Fruit fly (Drosophila melanogaster) whole organism, prepupa: ENCODE data around the gene retinin.
A peak's percentile ranks its signal among the peaks of the same experiment; 100 is the strongest.

Experiments used
- Blimp-1 ChIP-seq: fragments of 200-800 bp; sonication (Bioruptor generic); optimal IDR thresholded peaks from 3 replicates; lab custom pipeline; 2017; ENCODE audit warnings: missing biosample characterization, missing genetic modification characterization, mild to moderate bottlenecking, moderate library complexity, missing genetic modification reagents
- CG31627 ChIP-seq: fragments of 200-800 bp; sonication (Bioruptor generic); optimal IDR thresholded peaks from 3 replicates; lab custom pipeline; 2016; ENCODE audit warnings: missing biosample characterization, missing genetic modification characterization
- CG32006 ChIP-seq: fragments of 200-800 bp; sonication (Bioruptor generic); optimal IDR thresholded peaks from 3 replicates; lab custom pipeline; 2017; ENCODE audit warnings: missing biosample characterization, mild to moderate bottlenecking, missing genetic modification characterization
- CG3919 ChIP-seq: fragments of 200-800 bp; sonication (Bioruptor generic); optimal IDR thresholded peaks from 3 replicates; lab custom pipeline; 2016; ENCODE audit warnings: missing biosample characterization, missing genetic modification characterization
- CG6163 ChIP-seq: fragments of 200-800 bp; sonication (Bioruptor generic); IDR thresholded peaks from 3 replicates; pipeline ENCODE4 v1.3.6; 2022; ENCODE audit warnings: missing biosample characterization, missing genetic modification characterization
- CG6808 ChIP-seq: fragments of 200-800 bp; sonication (Bioruptor generic); optimal IDR thresholded peaks from 3 replicates; lab custom pipeline; 2017; ENCODE audit warnings: missing biosample characterization, missing genetic modification characterization, mild to moderate bottlenecking, moderate library complexity, missing genetic modification reagents
- CG7368 ChIP-seq: fragments of 200-800 bp; sonication (Bioruptor generic); optimal IDR thresholded peaks from 3 replicates; lab custom pipeline; 2016; ENCODE audit warnings: missing biosample characterization, missing genetic modification characterization
- CG8119 ChIP-seq: fragments of 200-800 bp; sonication (Bioruptor generic); IDR thresholded peaks from 3 replicates; pipeline ENCODE4 v1.3.6; 2022; ENCODE audit warnings: missing biosample characterization, missing genetic modification characterization
- CG8632 ChIP-seq: fragments of 200-800 bp; sonication (Bioruptor generic); optimal IDR thresholded peaks from 3 replicates; lab custom pipeline; 2016; ENCODE audit warnings: missing biosample characterization, missing genetic modification characterization
- CG9139 ChIP-seq: fragments of 200-800 bp; sonication (Bioruptor generic); optimal IDR thresholded peaks from 3 replicates; lab custom pipeline; 2017; ENCODE audit warnings: missing biosample characterization, mild to moderate bottlenecking, missing genetic modification characterization
- Eip75B ChIP-seq: fragments of 200-800 bp; sonication (Bioruptor generic); optimal IDR thresholded peaks from 3 replicates; lab custom pipeline; 2016; ENCODE audit warnings: missing biosample characterization, missing genetic modification characterization
- Eip93F ChIP-seq: fragments of 200-800 bp; sonication (Bioruptor generic); optimal IDR thresholded peaks from 2 replicates; lab custom pipeline; 2016; ENCODE audit warnings: missing biosample characterization, mild to moderate bottlenecking, missing genetic modification characterization
- Hr38 ChIP-seq: sonication (Bioruptor generic); optimal IDR thresholded peaks from 2 replicates; lab custom pipeline; 2016; ENCODE audit warnings: missing biosample characterization, missing genetic modification characterization
- Hr39 ChIP-seq: fragments of 200-800 bp; sonication (Bioruptor generic); optimal IDR thresholded peaks from 2 replicates; lab custom pipeline; 2016; ENCODE audit warnings: missing biosample characterization, missing genetic modification characterization
- Met ChIP-seq: fragments of 200-800 bp; sonication (Bioruptor generic); optimal IDR thresholded peaks from 3 replicates; lab custom pipeline; 2016; ENCODE audit warnings: missing biosample characterization, missing genetic modification characterization
- Smox ChIP-seq: fragments of 200-800 bp; sonication (Bioruptor generic); optimal IDR thresholded peaks from 3 replicates; lab custom pipeline; 2016; ENCODE audit warnings: missing biosample characterization, missing genetic modification characterization
- Sox14 ChIP-seq: fragments of 200-800 bp; sonication (Bioruptor generic); optimal IDR thresholded peaks from 3 replicates; lab custom pipeline; 2016; ENCODE audit warnings: missing biosample characterization, missing genetic modification characterization
- Sox15 ChIP-seq: fragments of 200-800 bp; sonication (Bioruptor generic); optimal IDR thresholded peaks from 3 replicates; lab custom pipeline; 2016; ENCODE audit warnings: missing biosample characterization, missing genetic modification characterization
- acj6 ChIP-seq: fragments of 200-800 bp; sonication (Bioruptor generic); optimal IDR thresholded peaks from 3 replicates; lab custom pipeline; 2016; ENCODE audit warnings: missing biosample characterization, missing genetic modification characterization
- cyc ChIP-seq: fragments of 200-800 bp; sonication (Bioruptor generic); optimal IDR thresholded peaks from 3 replicates; lab custom pipeline; 2016; ENCODE audit warnings: missing biosample characterization, missing genetic modification characterization
- dac ChIP-seq: fragments of 200-800 bp; sonication (Bioruptor generic); optimal IDR thresholded peaks from 2 replicates; lab custom pipeline; 2017; ENCODE audit warnings: missing biosample characterization, mild to moderate bottlenecking, missing genetic modification characterization
- dsx ChIP-seq: fragments of 200-800 bp; optimal IDR thresholded peaks from 3 replicates; lab custom pipeline; 2019; ENCODE audit warnings: missing biosample characterization, mild to moderate bottlenecking, missing genetic modification characterization, moderate library complexity; ENCODE audit not compliant: poor library complexity, severe bottlenecking
- eg ChIP-seq: fragments of 200-800 bp; sonication (Bioruptor generic); IDR thresholded peaks from 3 replicates; pipeline ENCODE4 v1.3.6; 2022; ENCODE audit warnings: missing biosample characterization, missing genetic modification characterization
- esn ChIP-seq: fragments of 200-800 bp; sonication (Bioruptor generic); optimal IDR thresholded peaks from 2 replicates; lab custom pipeline; 2016; ENCODE audit warnings: missing biosample characterization, mild to moderate bottlenecking, missing genetic modification characterization, moderate library complexity
- fkh ChIP-seq: fragments of 200-800 bp; sonication (Bioruptor generic); optimal IDR thresholded peaks from 3 replicates; lab custom pipeline; 2017; ENCODE audit warnings: missing biosample characterization, mild to moderate bottlenecking, missing genetic modification characterization, moderate library complexity
- lz ChIP-seq: fragments of 200-800 bp; sonication (Bioruptor generic); optimal IDR thresholded peaks from 3 replicates; lab custom pipeline; 2016; ENCODE audit warnings: missing biosample characterization, missing genetic modification characterization
- net ChIP-seq: fragments of 200-800 bp; sonication (Bioruptor generic); optimal IDR thresholded peaks from 3 replicates; lab custom pipeline; 2016; ENCODE audit warnings: missing biosample characterization, missing genetic modification characterization
- salr ChIP-seq, 2 experiments: fragments of 200-800 bp; sonication (Bioruptor generic); optimal IDR thresholded peaks; 3 replicates each; lab custom pipeline; 2016 to 2018; ENCODE audit warnings: missing biosample characterization in 2 of 2, missing genetic modification characterization in 2 of 2, mild to moderate bottlenecking in 1 of 2
- spab ChIP-seq: fragments of 200-800 bp; sonication (Bioruptor generic); optimal IDR thresholded peaks from 2 replicates; lab custom pipeline; 2017; ENCODE audit warnings: missing biosample characterization, mild to moderate bottlenecking, missing genetic modification characterization, missing genetic modification reagents
- topi ChIP-seq: fragments of 200-800 bp; sonication (Bioruptor generic); optimal IDR thresholded peaks from 3 replicates; lab custom pipeline; 2016; ENCODE audit warnings: missing biosample characterization, missing genetic modification characterization
- vri ChIP-seq: fragments of 200-800 bp; sonication (Bioruptor generic); optimal IDR thresholded peaks from 3 replicates; lab custom pipeline; 2016; ENCODE audit warnings: missing biosample characterization, mild to moderate bottlenecking, missing genetic modification characterization

Gene retinin

dm6 chr3L:16290850-16291249, 40.9 kb upstream of the retinin start, which contains the start of gene CG13045:
Gene CG13045, minus strand, starts transcription at chr3L:16290950.
- no peak for TF ChIP-seq Hr39 (GFP tag; lab: Kevin White, UChicago)
- no peak for TF ChIP-seq CG8119 (GFP tag; lab: Robert Waterston, UW)
- no peak for TF ChIP-seq net (GFP tag; lab: Kevin White, UChicago)
- TF ChIP-seq vri (GFP tag; lab: Kevin White, UChicago) = no peak
- TF ChIP-seq CG31627 (GFP tag; lab: Kevin White, UChicago) = no peak
- TF ChIP-seq CG32006 (GFP tag; lab: Kevin White, UChicago) = no peak
- TF ChIP-seq esn (GFP tag; lab: Kevin White, UChicago) = no peak
- no peak for TF ChIP-seq CG8632 (GFP tag; lab: Kevin White, UChicago)
- no peak for TF ChIP-seq topi (GFP tag; lab: Kevin White, UChicago)
- no peak for TF ChIP-seq spab (GFP tag; lab: Kevin White, UChicago)

dm6 chr3L:16291678-16292077, 40.1 kb upstream of the retinin start:
- TF ChIP-seq CG6163 (GFP tag; lab: Robert Waterston, UW) = 0 out of 3 replicates have a peak, but pooled peaks have one; percentile 30
- TF ChIP-seq CG6808 (GFP tag; lab: Kevin White, UChicago) = no peak
- TF ChIP-seq CG3919 = peak; percentile 22

dm6 chr3L:16295447-16295846, 36.3 kb upstream of the retinin start, which contains the start of gene CG4962:
Gene CG4962, minus strand, starts transcription at chr3L:16295547.
- TF ChIP-seq Hr39 (GFP tag; lab: Kevin White, UChicago) (no peak), acj6 (GFP tag; lab: Kevin White, UChicago) (no peak), Met (GFP tag; lab: Kevin White, UChicago) (no peak), Sox14 (GFP tag; lab: Kevin White, UChicago) (no peak), CG7368 (GFP tag; lab: Kevin White, UChicago) (no peak), fkh (GFP tag; lab: Kevin White, UChicago) (no peak), CG6163 (GFP tag; lab: Robert Waterston, UW) (no peak), salr (GFP tag; optimal IDR thresholded peaks at IDR 0.05; lab: Kevin White, UChicago) (no peak), CG3919 (no peak), cyc (GFP tag; lab: Kevin White, UChicago) (no peak), Hr38 (GFP tag; lab: Kevin White, UChicago) (no peak), eg (GFP tag; lab: Robert Waterston, UW) (no peak), dsx (GFP tag; lab: Kevin White, UChicago) (no peak), esn (GFP tag; lab: Kevin White, UChicago) (no peak), CG9139 (GFP tag; lab: Kevin White, UChicago) (no peak), CG8119 (GFP tag; lab: Robert Waterston, UW) (no peak)

dm6 chr3L:16301153-16301552, 30.6 kb upstream of the retinin start, which contains the start of gene CG4982:
Gene CG4982, plus strand, starts transcription at chr3L:16301453.
- TF ChIP-seq CG6163 (GFP tag; lab: Robert Waterston, UW) (no peak), lz (GFP tag; lab: Kevin White, UChicago) (no peak), dac (no peak), Eip93F (GFP tag; lab: Kevin White, UChicago) (no peak), Smox (GFP tag; lab: Kevin White, UChicago) (no peak), Sox15 (GFP tag; lab: Kevin White, UChicago) (no peak), cyc (GFP tag; lab: Kevin White, UChicago) (no peak)

dm6 chr3L:16303078-16303477, 28.7 kb upstream of the retinin start, which contains the start of gene CG13044:
Gene CG13044, minus strand, starts transcription at chr3L:16303178.
- no peak for TF ChIP-seq CG6163 (GFP tag; lab: Robert Waterston, UW)
- no peak for TF ChIP-seq Eip75B (GFP tag; lab: Kevin White, UChicago)
- peak; percentile 41 for TF ChIP-seq Blimp-1 (GFP tag; lab: Kevin White, UChicago)
